Fruit fly (Drosophila melanogaster) Kc167 (cell line): Measurements from ENCODE around the gene CG13947.

Experiments
- Myc ChIP-seq: fragments of >200 bp; optimal IDR thresholded peaks from 2 replicates; lab custom pipeline; 2017; ENCODE audit warnings: missing external identifiers
- Sin3A ChIP-seq: fragments of >200 bp; optimal IDR thresholded peaks from 2 replicates; lab custom pipeline; 2018; ENCODE audit warnings: missing external identifiers
- h ChIP-seq: fragments of >200 bp; optimal IDR thresholded peaks from 3 replicates; lab custom pipeline; 2018; ENCODE audit warnings: missing external identifiers
- insv ChIP-seq: fragments of >200 bp; optimal IDR thresholded peaks from 3 replicates; lab custom pipeline; 2018; ENCODE audit warnings: missing external identifiers
- psq ChIP-seq: fragments of >200 bp; optimal IDR thresholded peaks from 2 replicates; lab custom pipeline; 2017; ENCODE audit warnings: missing external identifiers
- ttk ChIP-seq: sonication (Bioruptor generic); optimal IDR thresholded peaks from 2 replicates; lab custom pipeline; 2017; ENCODE audit warnings: missing external identifiers

DNA sequence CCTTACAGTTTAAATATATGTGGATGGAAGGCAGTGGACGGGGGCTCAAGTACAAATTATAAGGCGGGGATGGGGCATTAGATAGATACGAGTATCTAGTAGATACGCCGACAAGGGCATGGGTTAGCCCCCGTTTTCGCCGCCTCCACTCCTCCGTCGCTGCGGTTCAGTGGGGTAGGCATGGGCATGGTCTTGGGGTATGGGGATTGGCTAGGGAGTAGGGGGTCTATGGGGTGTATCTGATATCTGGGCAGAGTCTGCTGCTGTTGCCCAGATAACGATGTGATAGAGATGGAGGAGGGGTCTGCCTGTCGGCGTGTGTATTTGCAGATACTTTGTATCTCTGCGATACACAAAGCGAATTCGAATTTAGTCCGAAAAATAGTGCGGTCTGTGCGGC, 11.0 kb downstream of the CG13947 start:
- TF ChIP-seq psq (lab: Kevin White, UChicago) (no peak), ttk (lab: Kevin White, UChicago) (no peak), Myc (lab: Kevin White, UChicago) (no peak), Sin3A (lab: Kevin White, UChicago) (no peak), insv (lab: Kevin White, UChicago) (no peak), h (lab: Kevin White, UChicago) (no peak)
